Worm (Caenorhabditis elegans) whole organism, L4 larva: ENCODE results near the gene mrps-34.

ENCODE experiments used
- R02D3.7 ChIP-seq: fragments of 150-350 bp; sonication (generic microtip); optimal IDR thresholded peaks from 3 replicates; lab custom pipeline; 2014; ENCODE audit warnings: missing biosample characterization, missing genetic modification characterization
- aly-2 ChIP-seq: sonication (generic microtip); optimal IDR thresholded peaks from 2 replicates; lab custom pipeline; 2018; ENCODE audit warnings: missing biosample characterization, missing genetic modification characterization
- ceh-82 ChIP-seq: sonication (generic microtip); optimal IDR thresholded peaks from 2 replicates; lab custom pipeline; 2017; ENCODE audit warnings: missing biosample characterization, missing genetic modification characterization
- ctbp-1 ChIP-seq: fragments of 200-800 bp; sonication (Bioruptor generic); IDR thresholded peaks from 2 replicates; pipeline ENCODE4 v1.3.6; 2022; ENCODE audit warnings: missing genetic modification reagents, missing genetic modification characterization, missing compliant biosample characterization
- daf-8 ChIP-seq: fragments of 200-800 bp; sonication (Bioruptor generic); IDR thresholded peaks from 2 replicates; pipeline ENCODE4 v1.3.6; 2022; ENCODE audit warnings: missing genetic modification characterization, missing compliant biosample characterization
- egl-27 ChIP-seq: sonication (generic microtip); optimal IDR thresholded peaks from 3 replicates; lab custom pipeline; 2017; ENCODE audit warnings: missing biosample characterization, missing genetic modification reagents, missing genetic modification characterization
- nhr-11 ChIP-seq: fragments of 150-350 bp; optimal IDR thresholded peaks from 2 replicates; lab custom pipeline; 2014; ENCODE audit warnings: missing biosample characterization, missing genetic modification characterization
- nhr-28 ChIP-seq: fragments of 150-350 bp; optimal IDR thresholded peaks from 2 replicates; lab custom pipeline; 2014; ENCODE audit warnings: missing biosample characterization, missing genetic modification characterization
- pqm-1 ChIP-seq: sonication (generic microtip); optimal IDR thresholded peaks from 2 replicates; lab custom pipeline; 2017; ENCODE audit warnings: missing biosample characterization, missing genetic modification characterization
- set-16 ChIP-seq: fragments of 200-800 bp; sonication (Bioruptor generic); IDR thresholded peaks from 2 replicates; pipeline ENCODE4 v1.3.6; 2022; ENCODE audit warnings: missing genetic modification reagents, missing genetic modification characterization, missing compliant biosample characterization
- skn-1 ChIP-seq: fragments of 150-350 bp; optimal IDR thresholded peaks from 2 replicates; lab custom pipeline; 2014; ENCODE audit warnings: missing biosample characterization, missing genetic modification characterization
- zag-1 ChIP-seq: fragments of 150-350 bp; optimal IDR thresholded peaks from 2 replicates; lab custom pipeline; 2014; ENCODE audit warnings: missing biosample characterization, missing genetic modification characterization

ce11 chrIII:4498938-4499337, 43.3 kb downstream of the mrps-34 start, which contains the start of the genes C07G2.5 and atf-7:
- TF ChIP-seq zag-1 (tag; lab: Kevin White, UChicago) (no peak), R02D3.7 (tag; lab: Kevin White, UChicago) (no peak), egl-27 (tag; lab: Kevin White, UChicago) (no peak), ctbp-1 (GFP tag; lab: Robert Waterston, UW) (no peak), nhr-28 (tag; lab: Kevin White, UChicago) (no peak), set-16 (GFP tag; lab: Robert Waterston, UW) (no peak), skn-1 (no peak), ceh-82 (tag; lab: Kevin White, UChicago) (no peak), pqm-1 (tag; lab: Kevin White, UChicago) (no peak), daf-8 (GFP tag; lab: Robert Waterston, UW) (no peak), nhr-11 (tag; lab: Kevin White, UChicago) (no peak), aly-2 (tag; lab: Kevin White, UChicago) (no peak)
